Comparison of ENCODE assay signal across 1 fruit fly cellular context in genomic region chr3L:10407743-10408142, dm6.
TF ChIP-seq lines count a peak whose summit lies in the region.

No protein-coding gene starts in this region.

TF ChIP-seq in whole organism, prepupa, 60 proteins besides CTCF, POLR2A, EP300 and RAD21 (continued from another document):
- no peak for TF ChIP-seq CG8632 (GFP tag; optimal IDR thresholded peaks at IDR 0.05; lab: Kevin White, UChicago)
- TF ChIP-seq CG15336 (GFP tag; IDR thresholded peaks at IDR 0.05; lab: Robert Waterston, UW): peak; percentile 67
- TF ChIP-seq CG11762 (GFP tag; optimal IDR thresholded peaks at IDR 0.05; lab: Kevin White, UChicago; ENCODE audit: insufficient read depth): no peak
- TF ChIP-seq dsx (GFP tag; optimal IDR thresholded peaks at IDR 0.05; lab: Kevin White, UChicago; ENCODE audit: poor library complexity, severe bottlenecking): no peak
- TF ChIP-seq vri (GFP tag; optimal IDR thresholded peaks at IDR 0.05; lab: Kevin White, UChicago): no peak
- TF ChIP-seq CG8319 (GFP tag; optimal IDR thresholded peaks at IDR 0.05; lab: Kevin White, UChicago): no peak
- TF ChIP-seq topi (GFP tag; optimal IDR thresholded peaks at IDR 0.05; lab: Kevin White, UChicago): no peak
- TF ChIP-seq Hr39 (GFP tag; optimal IDR thresholded peaks at IDR 0.05; lab: Kevin White, UChicago): no peak
- no peak for TF ChIP-seq fd59A (GFP tag; optimal IDR thresholded peaks at IDR 0.05; lab: Kevin White, UChicago)
- TF ChIP-seq Sox102F (GFP tag; optimal IDR thresholded peaks at IDR 0.05; lab: Kevin White, UChicago): no peak
- TF ChIP-seq salr (GFP tag; optimal IDR thresholded peaks at IDR 0.05; lab: Kevin White, UChicago): peak in 1 of 2 experiments; percentile 10
- TF ChIP-seq Lpt (GFP tag; optimal IDR thresholded peaks at IDR 0.05; lab: Kevin White, UChicago): no peak
- peak; percentile 8 for TF ChIP-seq CG6276 (GFP tag; optimal IDR thresholded peaks at IDR 0.05; lab: Kevin White, UChicago)
- TF ChIP-seq Ets96B (tag; optimal IDR thresholded peaks at IDR 0.05; lab: Kevin White, UChicago): no peak
- TF ChIP-seq lz (GFP tag; optimal IDR thresholded peaks at IDR 0.05; lab: Kevin White, UChicago): no peak
- TF ChIP-seq Hr38 (GFP tag; optimal IDR thresholded peaks at IDR 0.05; lab: Kevin White, UChicago): no peak
